Worm (Caenorhabditis elegans): ENCODE data around the gene C02F5.3.

ce11 chrIII:8249381-8249780 lies 3.7 kb downstream of the C02F5.3 start, which contains the start of the genes C02F5.10 and C02F5.2:
- TF ChIP-seq ama-1 (optimal IDR thresholded peaks at IDR 0.05) = no peak
- TF ChIP-seq pqm-1 (tag; optimal IDR thresholded peaks at IDR 0.05) = no peak
- no peak for TF ChIP-seq pha-4 (tag; optimal IDR thresholded peaks at IDR 0.05)
